Fruit fly (Drosophila melanogaster): ENCODE data around the gene CG16721.
A peak's percentile ranks its signal among the peaks of the same experiment; 100 is the strongest.

Gene CG16721

dm6 chrX:5891666-5892444 is 12.2 kb downstream of the CG16721 start (continued):
- TF ChIP-seq eyg (GFP tag; optimal IDR thresholded peaks at IDR 0.05) (no peak), abd-A (tag; optimal IDR thresholded peaks at IDR 0.05) (no peak), CG1792 (GFP tag; optimal IDR thresholded peaks at IDR 0.05) (peak; percentile 14), Dek (tag; optimal IDR thresholded peaks at IDR 0.05) (peak; percentile 44), lilli (GFP tag; optimal IDR thresholded peaks at IDR 0.05) (peak; percentile 66), tna (GFP tag; IDR thresholded peaks at IDR 0.05; ENCODE audit: partially characterized antibody) (no peak), slbo (GFP tag; IDR thresholded peaks at IDR 0.05) (peak; percentile 82), az2 (GFP tag; optimal IDR thresholded peaks at IDR 0.05) (peak; percentile 42), sr (GFP tag; IDR thresholded peaks at IDR 0.05) (no peak), Lhr (GFP tag; optimal IDR thresholded peaks at IDR 0.05) (no peak), CG30020 (tag; optimal IDR thresholded peaks at IDR 0.05) (no peak), BtbVII (GFP tag; optimal IDR thresholded peaks at IDR 0.05) (no peak), CG7556 (GFP tag; optimal IDR thresholded peaks at IDR 0.05) (peak; percentile 44), CG1602 (GFP tag; optimal IDR thresholded peaks at IDR 0.05) (no peak), al (GFP tag; IDR thresholded peaks at IDR 0.05) (peak; percentile 54; the same call in 1 of the 2 replicates), CG16779 (GFP tag; IDR thresholded peaks at IDR 0.05) (0 out of 2 replicates have a peak, but pooled peaks have one; percentile 12), repo (GFP tag; optimal IDR thresholded peaks at IDR 0.05) (no peak), Neu2 (GFP tag; optimal IDR thresholded peaks at IDR 0.05; ENCODE audit: borderline replicate concordance) (no peak), lab (GFP tag; optimal IDR thresholded peaks at IDR 0.05) (peak; percentile 63), Atf-2 (GFP tag; optimal IDR thresholded peaks at IDR 0.05) (peak; percentile 16), CG3407 (GFP tag; optimal IDR thresholded peaks at IDR 0.05) (no peak), otp (GFP tag; IDR thresholded peaks at IDR 0.05) (no peak), ap (GFP tag; IDR thresholded peaks at IDR 0.05) (no peak), gsb (GFP tag; IDR thresholded peaks at IDR 0.05) (no peak), CG11456 (GFP tag; IDR thresholded peaks at IDR 0.05) (peak; percentile 61; the same call in 1 of the 3 replicates), CG14710 (tag; optimal IDR thresholded peaks at IDR 0.05) (peak; percentile 9), CG17359 (tag; optimal IDR thresholded peaks at IDR 0.05) (peak; percentile 15), CG12299 (tag; optimal IDR thresholded peaks at IDR 0.05) (no peak), aop (GFP tag; IDR thresholded peaks at IDR 0.05) (no peak), bsh (GFP tag; optimal IDR thresholded peaks at IDR 0.05) (peak; percentile 33 to 58), CG11696 (GFP tag; IDR thresholded peaks at IDR 0.05) (no peak), CG6175 (GFP tag; IDR thresholded peaks at IDR 0.05) (no peak), NFAT (GFP tag; IDR thresholded peaks at IDR 0.05) (peak; percentile 51), CG12155 (GFP tag; optimal IDR thresholded peaks at IDR 0.05) (peak; percentile 50), bab2 (GFP tag; optimal IDR thresholded peaks at IDR 0.05) (peak; percentile 10), Side (GFP tag; optimal IDR thresholded peaks at IDR 0.05) (peak; percentile 70), fru (optimal IDR thresholded peaks at IDR 0.05) (no peak), CG5953 (GFP tag; IDR thresholded peaks at IDR 0.05) (no peak), gsb-n (tag; optimal IDR thresholded peaks at IDR 0.05) (peak; percentile 3), sob (GFP tag; IDR thresholded peaks at IDR 0.05) (peak; percentile 43), HHEX (GFP tag; optimal IDR thresholded peaks at IDR 0.05) (no peak), Hr51 (GFP tag; optimal IDR thresholded peaks at IDR 0.05) (peak in 1 of 2 experiments; percentile 9), grn (GFP tag; optimal IDR thresholded peaks at IDR 0.05) (peak; percentile 1), cas (GFP tag; IDR thresholded peaks at IDR 0.05) (no peak), so (GFP tag; IDR thresholded peaks at IDR 0.05) (no peak), CG6254 (GFP tag; optimal IDR thresholded peaks at IDR 0.05) (no peak), CG4328 (GFP tag; optimal IDR thresholded peaks at IDR 0.05) (no peak), CG34376 (GFP tag; optimal IDR thresholded peaks at IDR 0.05) (no peak), CG3281 (GFP tag; optimal IDR thresholded peaks at IDR 0.05) (peak; percentile 37), sug (tag; optimal IDR thresholded peaks at IDR 0.05) (no peak)
